Worm (Caenorhabditis elegans) whole organism, L3 larva: ENCODE results near the gene T13F2.2.

Experiments
- ZK546.5 ChIP-seq: sonication (generic microtip); optimal IDR thresholded peaks from 2 replicates; lab custom pipeline; 2017; ENCODE audit warnings: missing biosample characterization, missing genetic modification characterization
- ama-1 ChIP-seq: fragments of 150-350 bp; optimal IDR thresholded peaks from 2 replicates; lab custom pipeline; 2018
- ceh-16 ChIP-seq: sonication (generic microtip); optimal IDR thresholded peaks from 2 replicates; lab custom pipeline; 2017; ENCODE audit warnings: missing biosample characterization, missing genetic modification characterization
- ceh-28 ChIP-seq: fragments of 150-350 bp; optimal IDR thresholded peaks from 2 replicates; lab custom pipeline; 2014; ENCODE audit warnings: missing biosample characterization, missing genetic modification reagents, missing genetic modification characterization
- ceh-82 ChIP-seq: fragments of 150-350 bp; optimal IDR thresholded peaks from 2 replicates; lab custom pipeline; 2014; ENCODE audit warnings: missing biosample characterization, missing genetic modification characterization
- daf-12 ChIP-seq: fragments of 150-350 bp; optimal IDR thresholded peaks from 2 replicates; lab custom pipeline; 2014; ENCODE audit warnings: missing biosample characterization, missing genetic modification reagents, missing genetic modification characterization
- egl-27 ChIP-seq: sonication (generic microtip); optimal IDR thresholded peaks from 4 replicates; lab custom pipeline; 2017; ENCODE audit warnings: missing biosample characterization, missing genetic modification reagents, missing genetic modification characterization
- elt-2 ChIP-seq: sonication (generic microtip); optimal IDR thresholded peaks from 2 replicates; lab custom pipeline; 2016; ENCODE audit warnings: missing genetic modification reagents, mild to moderate bottlenecking, missing genetic modification characterization, missing compliant biosample characterization
- elt-3 ChIP-seq, 3 experiments: fragments of 150-350 bp in 1 of 3; sonication (generic microtip) in 2 of 3; optimal IDR thresholded peaks; 2 replicates in 2 of 3; 4 replicates in 1 of 3; lab custom pipeline; 2014 to 2017; ENCODE audit warnings: missing biosample characterization in 3 of 3, missing genetic modification characterization in 3 of 3
- fkh-10 ChIP-seq: sonication (generic microtip); optimal IDR thresholded peaks from 2 replicates; lab custom pipeline; 2017; ENCODE audit warnings: missing biosample characterization, missing genetic modification reagents, missing genetic modification characterization
- fkh-2 ChIP-seq: fragments of 150-350 bp; optimal IDR thresholded peaks from 2 replicates; lab custom pipeline; 2014; ENCODE audit warnings: missing biosample characterization, missing genetic modification reagents, missing genetic modification characterization
- fos-1 ChIP-seq: fragments of 150-350 bp; optimal IDR thresholded peaks from 2 replicates; lab custom pipeline; 2014; ENCODE audit warnings: missing biosample characterization, missing genetic modification characterization
- hmg-11 ChIP-seq: sonication (generic microtip); optimal IDR thresholded peaks from 2 replicates; lab custom pipeline; 2016; ENCODE audit warnings: missing genetic modification characterization, missing compliant biosample characterization
- lin-15B ChIP-seq: fragments of 150-350 bp; optimal IDR thresholded peaks from 2 replicates; lab custom pipeline; 2014; ENCODE audit warnings: missing biosample characterization, missing genetic modification characterization
- lin-39 ChIP-seq: fragments of 150-350 bp; optimal IDR thresholded peaks from 2 replicates; lab custom pipeline; 2018; ENCODE audit warnings: missing biosample characterization, missing genetic modification reagents, missing genetic modification characterization
- lsy-12 ChIP-seq: sonication (generic microtip); optimal IDR thresholded peaks from 2 replicates; lab custom pipeline; 2016; ENCODE audit warnings: mild to moderate bottlenecking, missing genetic modification characterization, missing compliant biosample characterization
- mdl-1 ChIP-seq: fragments of 150-350 bp; optimal IDR thresholded peaks from 2 replicates; lab custom pipeline; 2014; ENCODE audit warnings: missing biosample characterization, missing genetic modification characterization
- mml-1 ChIP-seq: fragments of 150-350 bp; sonication (generic microtip); optimal IDR thresholded peaks from 3 replicates; lab custom pipeline; 2014; ENCODE audit warnings: missing biosample characterization, missing genetic modification characterization
- nfya-1 ChIP-seq: sonication (generic microtip); optimal IDR thresholded peaks from 2 replicates; lab custom pipeline; 2017; ENCODE audit warnings: missing genetic modification characterization, mild to moderate bottlenecking, missing compliant biosample characterization, antibody characterized with exemption, moderate library complexity; ENCODE audit not compliant: insufficient read depth
- nhr-12 ChIP-seq: fragments of 150-350 bp; optimal IDR thresholded peaks from 2 replicates; lab custom pipeline; 2014; ENCODE audit warnings: missing biosample characterization, missing genetic modification characterization
- nhr-23 ChIP-seq: fragments of 150-350 bp; optimal IDR thresholded peaks from 2 replicates; lab custom pipeline; 2014; ENCODE audit warnings: missing biosample characterization, missing genetic modification reagents, missing genetic modification characterization
- nhr-237 ChIP-seq: fragments of 150-350 bp; optimal IDR thresholded peaks from 2 replicates; lab custom pipeline; 2014; ENCODE audit warnings: missing biosample characterization, missing genetic modification characterization
- nhr-43 ChIP-seq: sonication (generic microtip); optimal IDR thresholded peaks from 2 replicates; lab custom pipeline; 2016; ENCODE audit warnings: mild to moderate bottlenecking, missing genetic modification characterization, missing compliant biosample characterization; ENCODE audit not compliant: poor library complexity, severe bottlenecking
- nhr-67 ChIP-seq: fragments of 150-350 bp; optimal IDR thresholded peaks from 2 replicates; lab custom pipeline; 2014; ENCODE audit warnings: missing biosample characterization, missing genetic modification characterization
- nhr-76 ChIP-seq: fragments of 150-350 bp; sonication (generic microtip); optimal IDR thresholded peaks from 5 replicates; lab custom pipeline; 2014; ENCODE audit warnings: missing biosample characterization, missing genetic modification characterization
- nhr-77 ChIP-seq: fragments of 150-350 bp; optimal IDR thresholded peaks from 2 replicates; lab custom pipeline; 2014; ENCODE audit warnings: missing biosample characterization, missing genetic modification characterization
- pha-4 ChIP-seq: fragments of 150-350 bp; optimal IDR thresholded peaks from 2 replicates; lab custom pipeline; 2014; ENCODE audit warnings: missing biosample characterization, missing genetic modification reagents, missing genetic modification characterization
- pqm-1 ChIP-seq: fragments of 150-350 bp; optimal IDR thresholded peaks from 2 replicates; lab custom pipeline; 2017; ENCODE audit warnings: missing biosample characterization, missing genetic modification characterization, inconsistent platforms
- sea-2 ChIP-seq: fragments of 150-350 bp; sonication (generic microtip); optimal IDR thresholded peaks from 4 replicates; lab custom pipeline; 2014; ENCODE audit warnings: missing biosample characterization, missing genetic modification reagents, missing genetic modification characterization
- tbx-2 ChIP-seq: sonication (generic microtip); optimal IDR thresholded peaks from 2 replicates; lab custom pipeline; 2016; ENCODE audit warnings: mild to moderate bottlenecking, missing genetic modification characterization, missing compliant biosample characterization
- unc-39 ChIP-seq: sonication (generic microtip); optimal IDR thresholded peaks from 4 replicates; lab custom pipeline; 2017; ENCODE audit warnings: missing biosample characterization, missing genetic modification characterization
- unc-62 ChIP-seq: fragments of 150-350 bp; sonication (generic microtip); optimal IDR thresholded peaks from 4 replicates; lab custom pipeline; 2014; ENCODE audit warnings: missing biosample characterization, missing genetic modification reagents, missing genetic modification characterization
- zag-1 ChIP-seq: fragments of 150-350 bp; optimal IDR thresholded peaks from 2 replicates; lab custom pipeline; 2014; ENCODE audit warnings: missing biosample characterization, missing genetic modification characterization
- ztf-11 ChIP-seq: fragments of 150-350 bp; optimal IDR thresholded peaks from 2 replicates; lab custom pipeline; 2014; ENCODE audit warnings: missing biosample characterization, missing genetic modification characterization

The T13F2.2 gene

DNA sequence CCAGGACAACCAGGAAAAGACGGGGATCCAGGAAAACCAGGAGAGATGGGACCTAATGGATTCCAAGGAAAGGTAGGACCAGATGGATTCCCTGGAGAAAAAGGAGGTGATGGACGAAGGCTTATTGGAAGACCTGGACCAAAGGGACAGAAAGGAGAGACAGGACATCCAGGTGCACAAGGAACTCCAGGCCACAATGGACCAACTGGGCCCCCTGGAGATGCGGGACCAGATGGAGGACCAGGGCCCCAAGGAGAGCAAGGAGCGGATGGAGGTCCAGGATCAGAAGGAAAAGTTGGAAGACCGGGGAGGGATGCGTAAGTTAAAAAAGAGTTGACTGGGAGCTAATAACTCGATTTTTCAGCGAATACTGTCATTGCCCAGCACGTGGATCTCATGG is 25.4 kb upstream of the T13F2.2 start:
- TF ChIP-seq nhr-77 (tag; lab: Kevin White, UChicago), result no peak
- no peak for TF ChIP-seq unc-39 (tag; lab: Kevin White, UChicago)
- TF ChIP-seq nhr-43 (tag; lab: Kevin White, UChicago), result no peak
- no peak for TF ChIP-seq fkh-2 (tag; lab: Kevin White, UChicago)
- TF ChIP-seq elt-3 (tag; optimal IDR thresholded peaks at IDR 0.05; lab: Kevin White, UChicago), result no peak
- TF ChIP-seq ceh-16 (tag; lab: Kevin White, UChicago), result no peak
- no peak for TF ChIP-seq sea-2 (GFP tag; lab: Kevin White, UChicago)
- no peak for TF ChIP-seq ceh-28 (tag; lab: Kevin White, UChicago)
- no peak for TF ChIP-seq nhr-23 (tag; lab: Kevin White, UChicago)
- no peak for TF ChIP-seq mdl-1 (tag; lab: Kevin White, UChicago)
- no peak for TF ChIP-seq zag-1 (tag; lab: Kevin White, UChicago)
- no peak for TF ChIP-seq nfya-1 (tag; lab: Kevin White, UChicago)
- no peak for TF ChIP-seq mml-1 (tag; lab: Kevin White, UChicago)
- no peak for TF ChIP-seq nhr-12 (tag; lab: Kevin White, UChicago)
- no peak for TF ChIP-seq lin-39 (tag; lab: Kevin White, UChicago)
- no peak for TF ChIP-seq daf-12 (tag; lab: Kevin White, UChicago)
- TF ChIP-seq unc-62 (GFP tag; lab: Kevin White, UChicago), result no peak
- TF ChIP-seq nhr-67, result no peak

ce11 chrIV:9821621-9822020 is 24.5 kb upstream of the T13F2.2 start, which contains the start of gene col-123:
Gene col-123 (plus strand): TSS chrIV:9821921.
- TF ChIP-seq ceh-16 (tag; lab: Kevin White, UChicago), result no peak
- no peak for TF ChIP-seq lin-15B (tag; lab: Kevin White, UChicago)
- no peak for TF ChIP-seq nhr-12 (tag; lab: Kevin White, UChicago)
- peak; percentile 40 for TF ChIP-seq nhr-23 (tag; lab: Kevin White, UChicago)
- TF ChIP-seq, all 47 proteins: peak for 1

ce11 chrIV:9815432-9815831 is 18.3 kb upstream of the T13F2.2 start, which contains the start of gene egl-20:
Gene egl-20 (minus strand): TSS chrIV:9815532.
- TF ChIP-seq nhr-67 (no peak), lin-39 (tag; lab: Kevin White, UChicago) (no peak), zag-1 (tag; lab: Kevin White, UChicago) (no peak), hmg-11 (tag; lab: Kevin White, UChicago) (no peak), nfya-1 (tag; lab: Kevin White, UChicago) (no peak), nhr-43 (tag; lab: Kevin White, UChicago) (no peak), nhr-237 (no peak), ZK546.5 (tag; lab: Kevin White, UChicago) (no peak), sea-2 (GFP tag; lab: Kevin White, UChicago) (no peak), pqm-1 (tag; lab: Kevin White, UChicago) (no peak), fkh-10 (GFP tag; lab: Kevin White, UChicago) (no peak), egl-27 (no peak), ceh-82 (tag; lab: Kevin White, UChicago) (no peak), mdl-1 (tag; lab: Kevin White, UChicago) (no peak), unc-39 (tag; lab: Kevin White, UChicago) (no peak), nhr-77 (tag; lab: Kevin White, UChicago) (no peak), lsy-12 (tag; lab: Kevin White, UChicago) (no peak), tbx-2 (tag; lab: Kevin White, UChicago) (no peak), ztf-11 (tag; lab: Kevin White, UChicago) (no peak)

- TF ChIP-seq ztf-11 (tag; lab: Kevin White, UChicago), result no peak
- TF ChIP-seq, all 47 proteins: peak for 0
These were observed 14.3 kb upstream of the T13F2.2 start for ce11 chrIV:9811487-9811886.

- TF ChIP-seq ama-1 (lab: Kevin White, UChicago) (no peak), unc-39 (tag; lab: Kevin White, UChicago) (no peak), lin-15B (tag; lab: Kevin White, UChicago) (no peak), pha-4 (no peak), fos-1 (tag; lab: Kevin White, UChicago) (no peak), tbx-2 (tag; lab: Kevin White, UChicago) (no peak), nfya-1 (tag; lab: Kevin White, UChicago) (no peak), egl-27 (no peak), elt-3 (tag; optimal IDR thresholded peaks at IDR 0.05; lab: Kevin White, UChicago) (no peak), nhr-76 (tag; lab: Kevin White, UChicago) (no peak), mml-1 (tag; lab: Kevin White, UChicago) (no peak), elt-2 (tag; lab: Kevin White, UChicago) (no peak), fkh-10 (GFP tag; lab: Kevin White, UChicago) (no peak)
These were observed 13.5 kb upstream of the T13F2.2 start, which contains the start of gene dct-15 for ce11 chrIV:9810633-9811032. Gene dct-15 (minus strand): TSS chrIV:9810733.
